Fruit fly (Drosophila melanogaster) whole organism, embryonic: Measurements from ENCODE around the gene PPYR1.

ENCODE experiments used
- Asciz ChIP-seq: fragments of 200-800 bp; sonication (Bioruptor generic); optimal IDR thresholded peaks from 2 replicates; lab custom pipeline; 2017; ENCODE audit warnings: missing biosample characterization, mild to moderate bottlenecking, missing genetic modification characterization, missing genetic modification reagents
- B-H2 ChIP-seq: fragments of 200-800 bp; sonication (Bioruptor generic); optimal IDR thresholded peaks from 2 replicates; lab custom pipeline; 2018; ENCODE audit warnings: missing biosample characterization, mild to moderate bottlenecking, missing genetic modification characterization
- CG10274 ChIP-seq: fragments of 200-800 bp; sonication (Bioruptor generic); optimal IDR thresholded peaks from 3 replicates; lab custom pipeline; 2017; ENCODE audit warnings: missing biosample characterization, mild to moderate bottlenecking, missing genetic modification characterization
- CG10321 ChIP-seq: fragments of 200-800 bp; sonication (Bioruptor generic); IDR thresholded peaks from 2 replicates; pipeline ENCODE4 v1.3.6; 2022; ENCODE audit warnings: missing biosample characterization, missing genetic modification characterization
- CG10565 ChIP-seq: fragments of 200-800 bp; sonication (Bioruptor generic); optimal IDR thresholded peaks from 3 replicates; lab custom pipeline; 2016; ENCODE audit warnings: missing biosample characterization, mild to moderate bottlenecking, missing genetic modification characterization
- CG11456 ChIP-seq: fragments of 200-800 bp; sonication (Bioruptor generic); IDR thresholded peaks from 3 replicates; pipeline ENCODE4 v1.3.6; 2022; ENCODE audit warnings: missing biosample characterization, missing genetic modification characterization
- CG12391 ChIP-seq: fragments of 200-800 bp; sonication (Bioruptor generic); optimal IDR thresholded peaks from 3 replicates; lab custom pipeline; 2018; ENCODE audit warnings: missing biosample characterization, mild to moderate bottlenecking, missing genetic modification characterization, moderate library complexity
- CG14441 ChIP-seq: fragments of 200-800 bp; sonication (Bioruptor generic); IDR thresholded peaks from 2 replicates; pipeline ENCODE4 v1.3.6; 2022; ENCODE audit warnings: missing biosample characterization, missing genetic modification characterization
- CG14965 ChIP-seq: fragments of 200-800 bp; sonication (Bioruptor generic); optimal IDR thresholded peaks from 2 replicates; lab custom pipeline; 2016; ENCODE audit warnings: missing biosample characterization, missing genetic modification characterization, borderline replicate concordance
- CG1602 ChIP-seq: fragments of 200-800 bp; sonication (Bioruptor generic); optimal IDR thresholded peaks from 3 replicates; lab custom pipeline; 2016; ENCODE audit warnings: missing biosample characterization, missing genetic modification characterization
- CG17385 ChIP-seq: fragments of 200-800 bp; sonication (Bioruptor generic); optimal IDR thresholded peaks from 3 replicates; lab custom pipeline; 2018; ENCODE audit warnings: missing biosample characterization, mild to moderate bottlenecking, missing genetic modification characterization
- CG2199 ChIP-seq: fragments of 200-800 bp; sonication (Bioruptor generic); IDR thresholded peaks from 3 replicates; pipeline ENCODE4 v1.3.6; 2022; ENCODE audit warnings: missing biosample characterization, missing genetic modification characterization
- CG5953 ChIP-seq: fragments of 200-800 bp; sonication (Bioruptor generic); IDR thresholded peaks from 2 replicates; pipeline ENCODE4 v1.3.6; 2022; ENCODE audit warnings: missing biosample characterization, missing genetic modification characterization
- CG6854 ChIP-seq: fragments of 200-800 bp; sonication (Bioruptor generic); optimal IDR thresholded peaks from 3 replicates; lab custom pipeline; 2017; ENCODE audit warnings: missing biosample characterization, mild to moderate bottlenecking, missing genetic modification characterization
- CG7745 ChIP-seq: fragments of 200-800 bp; sonication (Bioruptor generic); optimal IDR thresholded peaks from 2 replicates; lab custom pipeline; 2018; ENCODE audit warnings: missing biosample characterization, mild to moderate bottlenecking, missing genetic modification characterization, moderate library complexity
- CG7963 ChIP-seq: fragments of 200-800 bp; sonication (Bioruptor generic); IDR thresholded peaks from 3 replicates; pipeline ENCODE4 v1.3.6; 2022; ENCODE audit warnings: missing biosample characterization, missing genetic modification characterization; ENCODE audit not compliant: partially characterized antibody
- CG8290 ChIP-seq, 3 experiments: fragments of 200-800 bp; sonication (Bioruptor generic); optimal IDR thresholded peaks; 2 replicates each; lab custom pipeline; 2016 to 2019; ENCODE audit warnings: missing biosample characterization in 3 of 3, missing genetic modification characterization in 3 of 3, mild to moderate bottlenecking in 2 of 3, moderate library complexity in 1 of 3
- CG9817 ChIP-seq: fragments of 200-800 bp; sonication (Bioruptor generic); optimal IDR thresholded peaks from 2 replicates; lab custom pipeline; 2018; ENCODE audit warnings: missing biosample characterization, mild to moderate bottlenecking, missing genetic modification characterization, moderate library complexity
- CG9876 ChIP-seq: fragments of 200-800 bp; sonication (Bioruptor generic); optimal IDR thresholded peaks from 2 replicates; lab custom pipeline; 2016; ENCODE audit warnings: missing biosample characterization, missing genetic modification characterization
- CTCF ChIP-seq: fragments of 200-800 bp; sonication (Bioruptor generic); optimal IDR thresholded peaks from 2 replicates; lab custom pipeline; 2017; ENCODE audit warnings: missing biosample characterization, mild to moderate bottlenecking, missing genetic modification characterization, moderate library complexity
- Doc2 ChIP-seq: fragments of 200-800 bp; sonication (Bioruptor generic); IDR thresholded peaks from 2 replicates; pipeline ENCODE4 v1.3.6; 2022; ENCODE audit warnings: missing biosample characterization, missing genetic modification characterization
- ERR ChIP-seq: fragments of 200-800 bp; sonication (Bioruptor generic); optimal IDR thresholded peaks from 2 replicates; lab custom pipeline; 2016; ENCODE audit warnings: missing biosample characterization, missing genetic modification characterization
- Jarid2 ChIP-seq: fragments of 200-800 bp; sonication (Bioruptor generic); optimal IDR thresholded peaks from 3 replicates; lab custom pipeline; 2017; ENCODE audit warnings: mild to moderate bottlenecking, missing biosample characterization, missing genetic modification reagents, missing genetic modification characterization
- Lim3 ChIP-seq: fragments of 200-800 bp; sonication (Bioruptor generic); IDR thresholded peaks from 2 replicates; pipeline ENCODE4 v1.3.6; 2022; ENCODE audit warnings: missing biosample characterization, missing genetic modification characterization
- Med ChIP-seq: fragments of 200-800 bp; sonication (Bioruptor generic); peaks from one replicate; lab custom pipeline; 2016; ENCODE audit warnings: missing biosample characterization, missing genetic modification characterization, mild to moderate bottlenecking, inconsistent platforms, moderate library complexity
- NFAT ChIP-seq: fragments of 200-800 bp; sonication (Bioruptor generic); IDR thresholded peaks from 2 replicates; pipeline ENCODE4 v1.3.6; 2022; ENCODE audit warnings: missing biosample characterization, missing genetic modification characterization
- Sin3A ChIP-seq: fragments of >200 bp; optimal IDR thresholded peaks from 2 replicates; lab custom pipeline; 2018
- TFAM ChIP-seq: fragments of 200-800 bp; sonication (Bioruptor generic); optimal IDR thresholded peaks from 2 replicates; lab custom pipeline; 2017; ENCODE audit warnings: missing biosample characterization, missing genetic modification characterization, inconsistent platforms
- al ChIP-seq: fragments of 200-800 bp; sonication (Bioruptor generic); IDR thresholded peaks from 2 replicates; pipeline ENCODE4 v1.3.6; 2022; ENCODE audit warnings: missing biosample characterization, missing genetic modification characterization
- amos ChIP-seq: fragments of 200-800 bp; sonication (Bioruptor generic); IDR thresholded peaks from 2 replicates; pipeline ENCODE4 v1.3.6; 2022; ENCODE audit warnings: missing biosample characterization, missing genetic modification characterization; ENCODE audit not compliant: partially characterized antibody
- ara ChIP-seq: fragments of 200-800 bp; sonication (Bioruptor generic); IDR thresholded peaks from 2 replicates; pipeline ENCODE4 v1.3.6; 2022; ENCODE audit warnings: missing biosample characterization, missing genetic modification characterization
- ash1 ChIP-seq: fragments of 200-800 bp; sonication (Bioruptor generic); optimal IDR thresholded peaks from 2 replicates; lab custom pipeline; 2018; ENCODE audit warnings: missing biosample characterization, mild to moderate bottlenecking, missing genetic modification characterization
- cg ChIP-seq: fragments of 200-800 bp; sonication (Bioruptor generic); optimal IDR thresholded peaks from 3 replicates; lab custom pipeline; 2019; ENCODE audit warnings: missing biosample characterization, mild to moderate bottlenecking, missing genetic modification characterization, moderate library complexity
- chif ChIP-seq, 2 experiments: fragments of 200-800 bp; sonication (Bioruptor generic); optimal IDR thresholded peaks; 3 replicates each; lab custom pipeline; 2016; ENCODE audit warnings: missing biosample characterization in 2 of 2, missing genetic modification characterization in 2 of 2
- crc ChIP-seq: fragments of 200-800 bp; sonication (Bioruptor generic); optimal IDR thresholded peaks from 2 replicates; lab custom pipeline; 2016; ENCODE audit warnings: missing biosample characterization, missing genetic modification characterization
- eve ChIP-seq, 2 experiments: fragments of >200 bp; optimal IDR thresholded peaks; 2 replicates each; lab custom pipeline; 2017; ENCODE audit warnings: missing biosample characterization in 2 of 2, missing genetic modification characterization in 2 of 2
- gsb ChIP-seq: fragments of 200-800 bp; sonication (Bioruptor generic); IDR thresholded peaks from 2 replicates; pipeline ENCODE4 v1.3.6; 2022; ENCODE audit warnings: missing biosample characterization, missing genetic modification characterization
- h ChIP-seq: fragments of >200 bp; optimal IDR thresholded peaks from 2 replicates; lab custom pipeline; 2017
- kni ChIP-seq: fragments of 200-800 bp; sonication (Bioruptor generic); optimal IDR thresholded peaks from 3 replicates; lab custom pipeline; 2017; ENCODE audit warnings: mild to moderate bottlenecking, missing biosample characterization, missing genetic modification reagents, missing genetic modification characterization
- lbe ChIP-seq: fragments of 200-800 bp; sonication (Bioruptor generic); optimal IDR thresholded peaks from 2 replicates; lab custom pipeline; 2016; ENCODE audit warnings: missing biosample characterization, mild to moderate bottlenecking, missing genetic modification characterization
- lov ChIP-seq, 2 experiments: fragments of 200-800 bp in 1 of 2; fragments of >200 bp in 1 of 2; sonication (Bioruptor generic) in 1 of 2; IDR thresholded peaks in 1 of 2; optimal IDR thresholded peaks in 1 of 2; 2 replicates in 1 of 2; 3 replicates in 1 of 2; pipeline versions ENCODE4 v1.3.6 to Lab custom; 2017 to 2022; ENCODE audit warnings: missing biosample characterization in 1 of 2, missing genetic modification characterization in 1 of 2
- mirr ChIP-seq: fragments of 200-800 bp; sonication (Bioruptor generic); optimal IDR thresholded peaks from 3 replicates; lab custom pipeline; 2018; ENCODE audit warnings: missing biosample characterization, mild to moderate bottlenecking, missing genetic modification characterization
- nerfin-1 ChIP-seq: fragments of 200-800 bp; sonication (Bioruptor generic); optimal IDR thresholded peaks from 3 replicates; lab custom pipeline; 2019; ENCODE audit warnings: missing biosample characterization, mild to moderate bottlenecking, missing genetic modification characterization, moderate library complexity
- ranshi ChIP-seq: fragments of 200-800 bp; sonication (Bioruptor generic); IDR thresholded peaks from 2 replicates; pipeline ENCODE4 v1.3.6; 2022; ENCODE audit warnings: missing biosample characterization, missing genetic modification characterization
- schlank ChIP-seq: fragments of 200-800 bp; sonication (Bioruptor generic); optimal IDR thresholded peaks from 2 replicates; lab custom pipeline; 2018; ENCODE audit warnings: missing biosample characterization, mild to moderate bottlenecking, missing genetic modification characterization
- sens-2 ChIP-seq: fragments of 200-800 bp; sonication (Bioruptor generic); IDR thresholded peaks from 2 replicates; pipeline ENCODE4 v1.3.6; 2022; ENCODE audit warnings: missing biosample characterization, missing genetic modification characterization
- sqz ChIP-seq: fragments of 200-800 bp; sonication (Bioruptor generic); optimal IDR thresholded peaks from 3 replicates; lab custom pipeline; 2018; ENCODE audit warnings: missing biosample characterization, mild to moderate bottlenecking, missing genetic modification characterization
- tin ChIP-seq: fragments of 200-800 bp; sonication (Bioruptor generic); optimal IDR thresholded peaks from 3 replicates; lab custom pipeline; 2016; ENCODE audit warnings: missing biosample characterization, missing genetic modification characterization
- tna ChIP-seq: fragments of 200-800 bp; sonication (Bioruptor generic); IDR thresholded peaks from 2 replicates; pipeline ENCODE4 v1.3.6; 2022; ENCODE audit warnings: missing biosample characterization, missing genetic modification characterization; ENCODE audit not compliant: partially characterized antibody
- unpg ChIP-seq: fragments of 200-800 bp; sonication (Bioruptor generic); optimal IDR thresholded peaks from 3 replicates; lab custom pipeline; 2018; ENCODE audit warnings: missing biosample characterization, mild to moderate bottlenecking, missing genetic modification characterization, moderate library complexity
- zf30C ChIP-seq: fragments of 200-800 bp; sonication (Bioruptor generic); optimal IDR thresholded peaks from 3 replicates; lab custom pipeline; 2018; ENCODE audit warnings: missing biosample characterization, mild to moderate bottlenecking, missing genetic modification characterization

Gene PPYR1

dm6 chrX:15216048-15216447 lies 28.7 kb downstream of the PPYR1 start (continued):
- TF ChIP-seq tin (GFP tag; lab: Kevin White, UChicago), result peak; percentile 54
- TF ChIP-seq CG11456 (GFP tag; lab: Robert Waterston, UW), result peak; percentile 65; the same call in 1 of the 3 replicates
- no peak for TF ChIP-seq tna
- peak; percentile 19; the same call in 1 of the 2 replicates for TF ChIP-seq CG10321 (GFP tag; lab: Robert Waterston, UW)
- no peak for TF ChIP-seq h (lab: Kevin White, UChicago)
- no peak for TF ChIP-seq lbe (GFP tag; lab: Kevin White, UChicago)
- TF ChIP-seq CG10565 (GFP tag; lab: Kevin White, UChicago), result no peak
- peak; percentile 61 for TF ChIP-seq CG17385 (GFP tag; lab: Kevin White, UChicago)
- TF ChIP-seq CG10274 (GFP tag; lab: Kevin White, UChicago), result peak; percentile 13
- TF ChIP-seq CG7745 (tag; lab: Kevin White, UChicago), result no peak
- TF ChIP-seq sqz (GFP tag; lab: Kevin White, UChicago), result peak; percentile 40
- no peak for TF ChIP-seq CTCF
- TF ChIP-seq sens-2 (GFP tag; lab: Robert Waterston, UW), result no peak
- peak; percentile 34; the same call in 1 of the 2 replicates for TF ChIP-seq ranshi (GFP tag; lab: Robert Waterston, UW)
- TF ChIP-seq lov (optimal IDR thresholded peaks at IDR 0.05; lab: Kevin White, UChicago), result no peak
- no peak for TF ChIP-seq lov (GFP tag; IDR thresholded peaks at IDR 0.05; lab: Robert Waterston, UW)
- TF ChIP-seq CG14441 (GFP tag; lab: Robert Waterston, UW), result peak; percentile 69
- no peak for TF ChIP-seq TFAM
- peak; percentile 47 for TF ChIP-seq CG6854 (GFP tag; lab: Kevin White, UChicago)
- TF ChIP-seq gsb (GFP tag; lab: Robert Waterston, UW), result peak; percentile 49; the same call in 1 of the 2 replicates
- no peak for TF ChIP-seq CG9876
- peak; percentile 12 for TF ChIP-seq B-H2 (GFP tag; lab: Kevin White, UChicago)
- TF ChIP-seq Sin3A (lab: Kevin White, UChicago), result no peak
- TF ChIP-seq CG8290 (GFP tag; optimal IDR thresholded peaks at IDR 0.05; lab: Kevin White, UChicago), result no peak
- TF ChIP-seq CG8290 (tag; optimal IDR thresholded peaks at IDR 0.05; lab: Kevin White, UChicago), result no peak
- no peak for TF ChIP-seq CG5953
- no peak for TF ChIP-seq NFAT (GFP tag; lab: Robert Waterston, UW)
- TF ChIP-seq Doc2, result no peak
- TF ChIP-seq al (GFP tag; lab: Robert Waterston, UW), result peak; percentile 53; the same call in 1 of the 2 replicates
- TF ChIP-seq Asciz (GFP tag; lab: Kevin White, UChicago), result peak; percentile 45
- TF ChIP-seq chif (GFP tag; optimal IDR thresholded peaks at IDR 0.05; lab: Kevin White, UChicago), result peak; percentile 10 to 23
- TF ChIP-seq Med (GFP tag; lab: Kevin White, UChicago), result peak; percentile 91
- TF ChIP-seq nerfin-1 (tag; lab: Kevin White, UChicago), result peak; percentile 33
- TF ChIP-seq ash1 (GFP tag; lab: Kevin White, UChicago), result no peak
- TF ChIP-seq cg (GFP tag; lab: Kevin White, UChicago), result no peak
- TF ChIP-seq zf30C, result peak; percentile 32
- no peak for TF ChIP-seq amos
- TF ChIP-seq Lim3 (GFP tag; lab: Robert Waterston, UW), result 0 out of 2 replicates have a peak, but pooled peaks have one; percentile 16
- TF ChIP-seq CG7963 (GFP tag; lab: Robert Waterston, UW), result no peak
- TF ChIP-seq ERR (GFP tag; lab: Kevin White, UChicago), result no peak
- TF ChIP-seq kni, result no peak
- no peak for TF ChIP-seq CG14965 (GFP tag; lab: Kevin White, UChicago)
- TF ChIP-seq schlank (tag; lab: Kevin White, UChicago), result no peak
- no peak for TF ChIP-seq mirr (GFP tag; lab: Kevin White, UChicago)
- TF ChIP-seq CG12391, result peak; percentile 62
- peak; percentile 1 for TF ChIP-seq Jarid2 (GFP tag; lab: Kevin White, UChicago)
- peak; percentile 28 for TF ChIP-seq CG1602
- TF ChIP-seq unpg, result peak; percentile 71
- TF ChIP-seq eve (GFP tag; optimal IDR thresholded peaks at IDR 0.05; lab: Kevin White, UChicago), result peak in 1 of 2 experiments; percentile 52
- TF ChIP-seq ara (GFP tag; lab: Robert Waterston, UW), result peak; percentile 47; the same call in 1 of the 2 replicates
- TF ChIP-seq crc, result no peak
- no peak for TF ChIP-seq CG2199 (GFP tag; lab: Robert Waterston, UW)
- peak; percentile 64 for TF ChIP-seq CG9817 (tag; lab: Kevin White, UChicago)
